Fruit fly (Drosophila melanogaster): ENCODE data around the gene CG45065.

The CG45065 gene

DNA sequence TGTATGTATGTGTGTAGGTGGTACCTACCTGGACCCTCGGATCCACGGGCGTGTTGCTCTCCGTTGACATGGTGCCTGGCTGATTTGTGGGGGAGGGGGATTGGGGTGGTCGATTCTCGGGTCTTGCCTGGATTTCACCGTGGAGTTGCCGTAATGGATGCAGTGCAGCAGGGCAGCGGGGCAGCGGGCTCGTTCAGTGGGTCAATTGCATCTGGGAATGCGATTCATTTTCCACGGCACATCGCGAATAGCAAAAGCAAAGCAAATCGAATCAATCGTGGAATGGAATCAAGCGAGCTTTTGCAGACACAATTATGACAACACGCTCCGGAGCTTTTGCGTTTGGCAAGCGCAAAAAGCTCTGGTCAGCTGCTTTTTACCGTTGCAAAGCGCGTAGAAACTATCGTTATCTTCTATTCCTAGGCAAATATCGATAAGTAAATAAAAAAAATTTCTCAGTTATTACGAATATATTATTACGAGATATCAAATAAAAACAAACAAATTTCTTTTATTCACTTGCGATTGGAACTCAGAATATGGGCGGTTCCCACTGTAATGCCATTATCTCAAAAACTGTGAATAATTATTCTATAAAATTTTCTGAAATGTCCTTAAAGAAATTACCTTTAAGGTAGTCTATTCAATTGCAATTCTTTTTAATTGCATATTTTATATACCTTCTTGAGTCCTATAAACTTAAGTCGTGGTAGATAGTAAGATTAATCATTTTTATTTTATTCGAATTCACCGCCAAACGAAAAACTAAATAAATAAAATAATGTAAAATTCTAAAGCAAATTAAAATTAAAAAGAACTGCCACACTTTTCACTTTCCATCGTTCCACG lies 50.4 kb downstream of the CG45065 start, which contains the start of gene CG14408:
Gene CG14408 (minus strand): TSS at position 321 of the 849 bp plus-strand sequence.
- TF ChIP-seq ovo (GFP tag; optimal IDR thresholded peaks at IDR 0.05) (peak; percentile 99), toe (GFP tag; optimal IDR thresholded peaks at IDR 0.05) (peak; percentile 28), cnc (optimal IDR thresholded peaks at IDR 0.05) (peak in 1 of 2 experiments; percentile 70), CG11617 (GFP tag; optimal IDR thresholded peaks at IDR 0.05) (no peak), kay (GFP tag; ENCODE audit: borderline replicate concordance) (peak; percentile 97)

DNA sequence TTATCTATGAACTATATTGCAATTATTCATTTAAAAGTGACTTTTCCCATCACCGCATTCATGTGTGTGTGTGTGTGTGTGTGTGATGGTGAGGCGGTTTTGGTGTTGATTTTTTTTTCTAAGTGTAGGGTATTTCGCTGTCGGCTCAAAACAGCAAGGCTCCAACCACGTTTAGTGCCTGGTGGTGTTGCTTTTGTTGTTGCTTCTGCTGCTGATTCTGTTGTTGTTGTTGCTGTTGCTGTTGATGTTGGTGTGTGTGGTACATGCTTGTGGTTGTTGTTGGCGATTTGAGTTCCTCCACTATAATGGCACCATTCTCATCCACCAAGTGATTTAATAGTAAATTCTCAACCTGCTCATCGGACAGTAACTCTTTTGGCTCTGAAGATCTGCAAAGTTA lies 54.7 kb downstream of the CG45065 start:
- TF ChIP-seq Crg-1 (GFP tag; optimal IDR thresholded peaks at IDR 0.05) (no peak), cic (GFP tag; optimal IDR thresholded peaks at IDR 0.05) (no peak)

DNA sequence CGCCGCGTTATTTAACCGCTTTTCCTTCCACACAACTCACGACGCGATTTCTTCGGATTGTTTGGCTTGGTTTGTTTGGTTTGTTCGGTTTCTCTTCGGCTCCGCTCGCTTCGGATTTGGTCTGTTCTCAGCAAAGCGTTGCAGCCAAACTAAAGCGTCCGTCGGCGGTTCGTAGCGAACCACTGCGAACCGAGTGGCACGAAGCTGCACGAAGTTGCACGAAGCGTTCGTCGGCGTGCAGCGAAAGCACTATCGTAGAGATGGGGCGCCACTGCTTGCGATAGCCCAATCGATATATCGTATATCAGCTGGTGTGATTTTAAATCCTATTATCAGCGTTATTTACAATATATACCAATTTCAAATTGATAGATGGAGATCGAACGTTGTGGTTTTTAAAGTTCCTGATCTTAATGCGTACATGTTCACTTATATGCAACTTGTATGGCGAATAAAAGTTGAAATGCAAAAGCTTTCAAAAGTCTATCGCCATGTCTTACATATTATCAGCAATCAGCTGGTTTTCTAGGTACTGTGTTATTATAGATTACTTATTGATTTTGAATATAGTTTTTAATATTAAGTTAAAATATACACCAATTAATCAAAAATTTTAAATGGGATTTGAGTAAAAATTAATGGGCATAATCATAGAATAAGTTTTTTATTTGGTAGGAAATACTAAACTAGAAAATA lies 56.3 kb downstream of the CG45065 start, which contains the start of gene rut:
Gene rut (minus strand): TSS at position 152 of the 696 bp plus-strand sequence.
- TF ChIP-seq CG33017 (tag; optimal IDR thresholded peaks at IDR 0.05) (no peak), pad (GFP tag; optimal IDR thresholded peaks at IDR 0.05) (peak; percentile 16), CG7045 (GFP tag; optimal IDR thresholded peaks at IDR 0.05) (no peak), CG14711 (tag; optimal IDR thresholded peaks at IDR 0.05) (no peak), Hr96 (GFP tag; optimal IDR thresholded peaks at IDR 0.05) (no peak), tj (GFP tag; optimal IDR thresholded peaks at IDR 0.05) (peak; percentile 39), CG12768 (GFP tag; optimal IDR thresholded peaks at IDR 0.05) (no peak), CG1620 (GFP tag; optimal IDR thresholded peaks at IDR 0.05) (peak; percentile 42), ovo (GFP tag; optimal IDR thresholded peaks at IDR 0.05) (peak; percentile 0), cic (GFP tag; optimal IDR thresholded peaks at IDR 0.05) (peak; percentile 24), Mnt (GFP tag; optimal IDR thresholded peaks at IDR 0.05) (no peak), kay (GFP tag; ENCODE audit: borderline replicate concordance) (no peak)

DNA sequence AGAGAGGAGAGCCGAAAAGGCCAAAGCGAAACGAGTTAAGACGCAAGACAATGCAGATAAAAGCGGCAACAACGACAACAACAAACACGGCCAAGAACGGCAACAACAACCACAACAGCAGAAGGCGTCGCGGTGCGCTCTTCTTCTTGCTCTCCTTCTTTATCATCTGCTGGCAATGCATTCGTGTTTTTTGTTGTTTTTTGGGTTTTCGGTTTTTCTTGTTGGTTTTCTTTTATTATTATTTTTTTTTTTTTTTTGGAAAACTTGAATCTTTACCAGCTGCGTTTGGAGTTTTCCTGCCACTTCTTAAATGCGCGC lies 57.0 kb downstream of the CG45065 start:
- TF ChIP-seq pad (GFP tag; optimal IDR thresholded peaks at IDR 0.05): no peak
- no peak for TF ChIP-seq kay (GFP tag; ENCODE audit: borderline replicate concordance)
- TF ChIP-seq tj (GFP tag; optimal IDR thresholded peaks at IDR 0.05): no peak
- TF ChIP-seq CG1620 (GFP tag; optimal IDR thresholded peaks at IDR 0.05): no peak
- no peak for TF ChIP-seq ovo (GFP tag; optimal IDR thresholded peaks at IDR 0.05)
- TF ChIP-seq toe (GFP tag; optimal IDR thresholded peaks at IDR 0.05): no peak
- no peak for TF ChIP-seq CG11617 (GFP tag; optimal IDR thresholded peaks at IDR 0.05)
- TF ChIP-seq CG33017 (tag; optimal IDR thresholded peaks at IDR 0.05): no peak
- TF ChIP-seq CG12768 (GFP tag; optimal IDR thresholded peaks at IDR 0.05): no peak
- no peak for TF ChIP-seq Hr96 (GFP tag; optimal IDR thresholded peaks at IDR 0.05)
- no peak for TF ChIP-seq Crg-1 (GFP tag; optimal IDR thresholded peaks at IDR 0.05)
- TF ChIP-seq Mnt (GFP tag; optimal IDR thresholded peaks at IDR 0.05): no peak
- no peak for TF ChIP-seq cnc (optimal IDR thresholded peaks at IDR 0.05)
